Worm (Caenorhabditis elegans): ENCODE measurements around the gene C10C6.7.

C10C6.7 gene

DNA sequence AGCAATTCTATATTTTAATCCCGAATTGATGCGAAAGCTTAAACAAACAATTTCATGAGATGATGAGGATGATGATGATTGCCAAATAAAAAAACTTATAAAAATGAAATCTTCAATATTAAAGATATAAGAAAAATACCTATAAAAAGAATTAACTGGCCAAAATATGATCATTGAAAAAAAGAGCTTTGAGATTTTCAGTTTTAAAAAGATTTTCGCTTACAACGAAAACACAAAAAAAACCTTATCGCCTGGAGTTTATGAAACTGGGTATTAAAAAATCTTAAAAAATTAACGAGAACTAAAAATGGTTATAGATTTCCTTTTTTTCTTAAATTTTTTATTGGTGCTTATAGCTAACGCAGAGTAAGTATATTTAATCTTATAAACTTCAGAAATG lies at the start of gene C10C6.7:
C10C6.7 (minus strand) TSS at position 101 of the 400 bp plus-strand sequence.
- TF ChIP-seq egrh-3 (GFP tag; IDR thresholded peaks at IDR 0.05) (no peak), mcd-1 (GFP tag; IDR thresholded peaks at IDR 0.05) (no peak), cebp-2 (GFP tag; IDR thresholded peaks at IDR 0.05) (no peak), nhr-27 (tag; optimal IDR thresholded peaks at IDR 0.05) (no peak), ztf-26 (tag; optimal IDR thresholded peaks at IDR 0.05) (no peak), F57C9.4 (tag; optimal IDR thresholded peaks at IDR 0.05) (no peak), sdz-38 (tag; optimal IDR thresholded peaks at IDR 0.05) (no peak), F22D6.2 (tag; optimal IDR thresholded peaks at IDR 0.05) (no peak), T26A5.8 (tag; optimal IDR thresholded peaks at IDR 0.05) (no peak), F23B12.7 (tag; optimal IDR thresholded peaks at IDR 0.05; ENCODE audit: insufficient read depth) (no peak)

- TF ChIP-seq tlf-1 (GFP tag; optimal IDR thresholded peaks at IDR 0.05) (no peak), hlh-12 (tag; optimal IDR thresholded peaks at IDR 0.05) (no peak), dox-1 (GFP tag; IDR thresholded peaks at IDR 0.05) (no peak), akir-1 (GFP tag; optimal IDR thresholded peaks at IDR 0.05) (no peak), F33H1.4 (GFP tag; IDR thresholded peaks at IDR 0.05) (no peak), lin-26 (GFP tag; IDR thresholded peaks at IDR 0.05) (no peak), F49E8.2 (tag; optimal IDR thresholded peaks at IDR 0.05; ENCODE audit: insufficient read depth) (no peak), lir-1 (GFP tag; conservative IDR thresholded peaks at IDR 0.05) (no peak), nhr-179 (tag; optimal IDR thresholded peaks at IDR 0.05) (no peak), ets-4 (GFP tag; optimal IDR thresholded peaks at IDR 0.05) (no peak), ceh-79 (tag; optimal IDR thresholded peaks at IDR 0.05) (no peak), xnd-1 (tag; optimal IDR thresholded peaks at IDR 0.05) (no peak)
These were observed 43.4 kb upstream of the C10C6.7 start, which contains the start of gene M04B2.6 for ce11 chrIV:11510664-11511063. M04B2.6 (minus strand) TSS chrIV:11510764.

DNA sequence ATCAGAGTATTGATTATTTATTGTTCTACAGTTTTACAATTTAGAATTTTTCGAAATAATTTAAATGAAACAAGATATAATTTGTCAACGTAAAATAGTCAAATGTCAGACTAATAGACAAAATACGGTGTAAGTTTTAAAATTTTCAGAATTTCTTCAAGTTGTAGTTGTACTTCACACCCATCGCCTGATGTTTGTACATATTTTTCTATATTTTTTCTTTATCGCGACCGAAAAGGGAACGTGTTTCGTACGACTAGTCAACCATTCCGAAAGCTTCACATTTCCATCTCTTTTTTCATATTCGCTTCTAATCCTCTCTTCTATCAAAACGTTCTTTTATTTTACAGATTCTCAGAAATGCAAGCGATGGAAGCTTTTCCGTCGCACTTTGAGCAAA lies 37.1 kb upstream of the C10C6.7 start, which contains the start of gene twk-25:
twk-25 (plus strand) TSS at position 301 of the 400 bp plus-strand sequence.
- TF ChIP-seq let-526 (GFP tag; IDR thresholded peaks at IDR 0.05) (no peak), fkh-3 (tag; optimal IDR thresholded peaks at IDR 0.05) (no peak), F23B12.7 (tag; optimal IDR thresholded peaks at IDR 0.05; ENCODE audit: insufficient read depth) (no peak), B0261.1 (tag; optimal IDR thresholded peaks at IDR 0.05) (no peak), snpc-1.3 (tag; optimal IDR thresholded peaks at IDR 0.05; ENCODE audit: insufficient read depth) (no peak), sptf-2 (GFP tag; optimal IDR thresholded peaks at IDR 0.05) (no peak), him-1 (tag; optimal IDR thresholded peaks at IDR 0.05) (no peak), F33H1.4 (GFP tag; IDR thresholded peaks at IDR 0.05) (no peak), snpc-4 (GFP tag; optimal IDR thresholded peaks at IDR 0.05) (no peak), snpc-4 (tag; optimal IDR thresholded peaks at IDR 0.05) (no peak), tlf-1 (GFP tag; optimal IDR thresholded peaks at IDR 0.05) (no peak), K12H6.12 (tag; optimal IDR thresholded peaks at IDR 0.05) (no peak), ceh-100 (GFP tag; IDR thresholded peaks at IDR 0.05) (no peak), ztf-18 (tag; optimal IDR thresholded peaks at IDR 0.05) (no peak), F22D6.2 (tag; optimal IDR thresholded peaks at IDR 0.05) (no peak), F39B2.1 (GFP tag; IDR thresholded peaks at IDR 0.05) (no peak), ets-4 (GFP tag; optimal IDR thresholded peaks at IDR 0.05) (no peak), lin-35 (GFP tag; optimal IDR thresholded peaks at IDR 0.05) (no peak), attf-3 (GFP tag; conservative IDR thresholded peaks at IDR 0.05) (no peak), tbx-9 (tag; optimal IDR thresholded peaks at IDR 0.05; ENCODE audit: borderline replicate concordance) (no peak), repo-1 (tag; optimal IDR thresholded peaks at IDR 0.05) (no peak)

All from whole organism, young adult.